Worm (Caenorhabditis elegans): ENCODE measurements around the gene twk-26.

Gene twk-26

ce11 chrX:3054802-3055201, at the start of gene twk-26:
Gene twk-26 (minus strand): TSS chrX:3054824.
- no peak for TF ChIP-seq nhr-12 (tag; optimal IDR thresholded peaks at IDR 0.05)
- TF ChIP-seq elt-3 (tag; optimal IDR thresholded peaks at IDR 0.05) = no peak
- TF ChIP-seq ceh-9 (tag; optimal IDR thresholded peaks at IDR 0.05) = no peak
- TF ChIP-seq nhr-11 (tag; optimal IDR thresholded peaks at IDR 0.05) = no peak
- TF ChIP-seq elt-2 (tag; optimal IDR thresholded peaks at IDR 0.05) = peak; percentile 89
- TF ChIP-seq mdl-1 (tag; optimal IDR thresholded peaks at IDR 0.05) = no peak
- no peak for TF ChIP-seq ceh-82 (tag; optimal IDR thresholded peaks at IDR 0.05)
- TF ChIP-seq skn-1 (tag; optimal IDR thresholded peaks at IDR 0.05) = no peak
- TF ChIP-seq daf-12 (tag; optimal IDR thresholded peaks at IDR 0.05) = no peak
- no peak for TF ChIP-seq fkh-2 (tag; optimal IDR thresholded peaks at IDR 0.05)
- peak; percentile 2 for TF ChIP-seq pha-4 (tag; optimal IDR thresholded peaks at IDR 0.05)
- TF ChIP-seq eor-1 (tag; optimal IDR thresholded peaks at IDR 0.05) = no peak

ce11 chrX:3102817-3103216, 48.2 kb upstream of the twk-26 start:
- TF ChIP-seq mdl-1 (tag; optimal IDR thresholded peaks at IDR 0.05) (no peak), unc-39 (tag; optimal IDR thresholded peaks at IDR 0.05) (no peak), aly-2 (tag; optimal IDR thresholded peaks at IDR 0.05) (no peak), sea-2 (GFP tag; optimal IDR thresholded peaks at IDR 0.05) (no peak), skn-1 (tag; optimal IDR thresholded peaks at IDR 0.05) (no peak), hmg-11 (tag; optimal IDR thresholded peaks at IDR 0.05) (peak; percentile 48), snpc-4 (tag; optimal IDR thresholded peaks at IDR 0.05) (peak; percentile 1), nfya-1 (tag; optimal IDR thresholded peaks at IDR 0.05; ENCODE audit: insufficient read depth) (peak; percentile 63), fkh-10 (GFP tag; optimal IDR thresholded peaks at IDR 0.05) (no peak), nhr-23 (tag; optimal IDR thresholded peaks at IDR 0.05) (no peak), lin-39 (tag; optimal IDR thresholded peaks at IDR 0.05) (peak; percentile 67), fkh-2 (tag; optimal IDR thresholded peaks at IDR 0.05) (no peak), elt-2 (tag; optimal IDR thresholded peaks at IDR 0.05) (peak; percentile 28), ceh-82 (tag; optimal IDR thresholded peaks at IDR 0.05) (no peak), nhr-28 (tag; optimal IDR thresholded peaks at IDR 0.05) (no peak), egl-5 (tag; optimal IDR thresholded peaks at IDR 0.05) (peak; percentile 7), ceh-28 (tag; optimal IDR thresholded peaks at IDR 0.05) (peak; percentile 21), elt-3 (tag; optimal IDR thresholded peaks at IDR 0.05) (no peak)

- no peak for TF ChIP-seq nfya-1 (tag; optimal IDR thresholded peaks at IDR 0.05; ENCODE audit: insufficient read depth)
- TF ChIP-seq skn-1 (tag; optimal IDR thresholded peaks at IDR 0.05) = peak; percentile 10
- peak; percentile 84 for TF ChIP-seq pha-4 (tag; optimal IDR thresholded peaks at IDR 0.05)
- TF ChIP-seq snpc-4 (tag; optimal IDR thresholded peaks at IDR 0.05) = no peak
- TF ChIP-seq jun-1 (tag; optimal IDR thresholded peaks at IDR 0.05) = peak; percentile 58
- no peak for TF ChIP-seq nhr-11 (tag; optimal IDR thresholded peaks at IDR 0.05)
- TF ChIP-seq nhr-76 (tag; optimal IDR thresholded peaks at IDR 0.05) = no peak
- peak; percentile 55 for TF ChIP-seq egl-5 (tag; optimal IDR thresholded peaks at IDR 0.05)
- peak; percentile 90 for TF ChIP-seq elt-2 (tag; optimal IDR thresholded peaks at IDR 0.05)
- no peak for TF ChIP-seq nhr-25 (tag; optimal IDR thresholded peaks at IDR 0.05)
- TF ChIP-seq ceh-28 (tag; optimal IDR thresholded peaks at IDR 0.05) = peak; percentile 2
- TF ChIP-seq pqm-1 (tag; optimal IDR thresholded peaks at IDR 0.05) = peak; percentile 87
- no peak for TF ChIP-seq nhr-237 (tag; optimal IDR thresholded peaks at IDR 0.05)
These were observed 47.5 kb upstream of the twk-26 start, which contains the start of gene ztf-13 for ce11 chrX:3102165-3102564. Gene ztf-13 (minus strand): TSS chrX:3102175.

- no peak for TF ChIP-seq fkh-10 (GFP tag; optimal IDR thresholded peaks at IDR 0.05)
- TF ChIP-seq unc-39 (tag; optimal IDR thresholded peaks at IDR 0.05) = no peak
- TF ChIP-seq nhr-67 (tag; optimal IDR thresholded peaks at IDR 0.05) = no peak
- TF ChIP-seq ceh-82 (tag; optimal IDR thresholded peaks at IDR 0.05) = no peak
- TF ChIP-seq egl-5 (tag; optimal IDR thresholded peaks at IDR 0.05) = peak; percentile 59
- no peak for TF ChIP-seq nhr-237 (tag; optimal IDR thresholded peaks at IDR 0.05)
- TF ChIP-seq nfya-1 (tag; optimal IDR thresholded peaks at IDR 0.05; ENCODE audit: insufficient read depth) = no peak
- no peak for TF ChIP-seq elt-1 (tag; optimal IDR thresholded peaks at IDR 0.05)
- TF ChIP-seq sea-2 (GFP tag; optimal IDR thresholded peaks at IDR 0.05) = no peak
- no peak for TF ChIP-seq ceh-9 (tag; optimal IDR thresholded peaks at IDR 0.05)
- no peak for TF ChIP-seq eor-1 (tag; optimal IDR thresholded peaks at IDR 0.05)
- no peak for TF ChIP-seq elt-3 (tag; optimal IDR thresholded peaks at IDR 0.05)
- TF ChIP-seq jun-1 (tag; optimal IDR thresholded peaks at IDR 0.05) = no peak
- no peak for TF ChIP-seq nhr-12 (tag; optimal IDR thresholded peaks at IDR 0.05)
- TF ChIP-seq pha-4 (tag; optimal IDR thresholded peaks at IDR 0.05) = peak; percentile 66
- no peak for TF ChIP-seq mml-1 (tag; optimal IDR thresholded peaks at IDR 0.05)
These were observed 46.9 kb upstream of the twk-26 start for ce11 chrX:3101562-3101961.

- peak; percentile 58 for TF ChIP-seq nhr-77 (tag; optimal IDR thresholded peaks at IDR 0.05)
- TF ChIP-seq nhr-43 (tag; optimal IDR thresholded peaks at IDR 0.05; ENCODE audit: poor library complexity, severe bottlenecking) = peak; percentile 84
- no peak for TF ChIP-seq elt-1 (tag; optimal IDR thresholded peaks at IDR 0.05)
- TF ChIP-seq nhr-12 (tag; optimal IDR thresholded peaks at IDR 0.05) = no peak
- no peak for TF ChIP-seq mml-1 (tag; optimal IDR thresholded peaks at IDR 0.05)
- no peak for TF ChIP-seq nhr-11 (tag; optimal IDR thresholded peaks at IDR 0.05)
- TF ChIP-seq jun-1 (tag; optimal IDR thresholded peaks at IDR 0.05) = peak; percentile 76
- peak; percentile 64 for TF ChIP-seq skn-1 (tag; optimal IDR thresholded peaks at IDR 0.05)
- TF ChIP-seq egl-5 (tag; optimal IDR thresholded peaks at IDR 0.05) = peak; percentile 84
- peak; percentile 85 for TF ChIP-seq nfya-1 (tag; optimal IDR thresholded peaks at IDR 0.05; ENCODE audit: insufficient read depth)
- TF ChIP-seq unc-62 (GFP tag; optimal IDR thresholded peaks at IDR 0.05) = peak; percentile 4
- peak; percentile 71 for TF ChIP-seq lsy-12 (tag; optimal IDR thresholded peaks at IDR 0.05)
- TF ChIP-seq pqm-1 (tag; optimal IDR thresholded peaks at IDR 0.05) = peak; percentile 35
- TF ChIP-seq R02D3.7 (tag; optimal IDR thresholded peaks at IDR 0.05) = peak; percentile 64
- peak; percentile 59 for TF ChIP-seq ama-1 (optimal IDR thresholded peaks at IDR 0.05)
- TF ChIP-seq pha-4 (tag; optimal IDR thresholded peaks at IDR 0.05) = peak; percentile 97
- peak; percentile 55 for TF ChIP-seq fos-1 (tag; optimal IDR thresholded peaks at IDR 0.05)
- TF ChIP-seq nhr-28 (tag; optimal IDR thresholded peaks at IDR 0.05) = no peak
- peak; percentile 72 for TF ChIP-seq tbx-2 (tag; optimal IDR thresholded peaks at IDR 0.05)
- peak; percentile 61 for TF ChIP-seq lin-15B (tag; optimal IDR thresholded peaks at IDR 0.05)
- peak; percentile 23 for TF ChIP-seq aly-2 (tag; optimal IDR thresholded peaks at IDR 0.05)
- TF ChIP-seq nhr-25 (tag; optimal IDR thresholded peaks at IDR 0.05) = peak; percentile 82
These were observed 45.2 kb upstream of the twk-26 start, which contains the start of gene sec-3 for ce11 chrX:3099832-3100231. Gene sec-3 (minus strand): TSS chrX:3099852.

Measured in whole organism, L3 larva.